Worm (Caenorhabditis elegans) whole organism, L3 larva: ENCODE data around the gene lys-4.

Source experiments
- fos-1 ChIP-seq: fragments of 150-350 bp; optimal IDR thresholded peaks from 2 replicates; lab custom pipeline; 2014; ENCODE audit warnings: missing biosample characterization, missing genetic modification characterization
- pha-4 ChIP-seq: fragments of 150-350 bp; optimal IDR thresholded peaks from 2 replicates; lab custom pipeline; 2014; ENCODE audit warnings: missing biosample characterization, missing genetic modification reagents, missing genetic modification characterization
- tbx-2 ChIP-seq: sonication (generic microtip); optimal IDR thresholded peaks from 2 replicates; lab custom pipeline; 2016; ENCODE audit warnings: mild to moderate bottlenecking, missing genetic modification characterization, missing compliant biosample characterization

ce11 chrIV:11584853-11585252 lies 38.1 kb downstream of the lys-4 start:
- no peak for TF ChIP-seq pha-4 (tag; lab: Kevin White, UChicago)
- TF ChIP-seq tbx-2, result no peak
- no peak for TF ChIP-seq fos-1
